Worm (Caenorhabditis elegans) whole organism, young adult: ENCODE results near the gene srg-38.

Source experiments
- B0261.1 ChIP-seq: sonication (generic microtip); optimal IDR thresholded peaks from 2 replicates; lab custom pipeline; 2016; ENCODE audit warnings: mild to moderate bottlenecking, missing genetic modification characterization, moderate library complexity, missing compliant biosample characterization
- C06A6.2 ChIP-seq: fragments of 200-800 bp; sonication (Bioruptor generic); conservative IDR thresholded peaks from 2 replicates; pipeline ENCODE4 v1.3.6; 2022; ENCODE audit warnings: missing genetic modification characterization, missing compliant biosample characterization
- K11D2.4 ChIP-seq: fragments of 200-800 bp; sonication (Bioruptor generic); IDR thresholded peaks from 2 replicates; pipeline ENCODE4 v1.3.6; 2022; ENCODE audit warnings: missing genetic modification reagents, missing genetic modification characterization, missing compliant biosample characterization
- T07F8.4 ChIP-seq: sonication (generic microtip); optimal IDR thresholded peaks from 2 replicates; lab custom pipeline; 2016; ENCODE audit warnings: mild to moderate bottlenecking, missing genetic modification characterization, moderate library complexity, missing compliant biosample characterization
- attf-3 ChIP-seq: fragments of 200-800 bp; sonication (Bioruptor generic); conservative IDR thresholded peaks from 2 replicates; pipeline ENCODE4 v1.3.6; 2022; ENCODE audit warnings: missing genetic modification reagents, missing genetic modification characterization, missing compliant biosample characterization
- ceh-27 ChIP-seq: fragments of 200-800 bp; sonication (Bioruptor generic); optimal IDR thresholded peaks from 2 replicates; lab custom pipeline; 2018; ENCODE audit warnings: mild to moderate bottlenecking, missing genetic modification characterization, moderate library complexity, missing compliant biosample characterization
- him-1 ChIP-seq: sonication (generic microtip); optimal IDR thresholded peaks from 2 replicates; lab custom pipeline; 2016; ENCODE audit warnings: missing genotype, missing genetic modification reagents, missing genetic modification characterization, missing compliant biosample characterization
- lin-35 ChIP-seq, 3 experiments: fragments of 150-350 bp in 2 of 3; sonication (generic microtip) in 1 of 3; optimal IDR thresholded peaks; 2 replicates each; lab custom pipeline; 2014 to 2018; ENCODE audit warnings: missing biosample characterization in 3 of 3, missing genetic modification characterization in 3 of 3, missing genetic modification reagents in 3 of 3
- nfya-1 ChIP-seq: sonication (generic microtip); optimal IDR thresholded peaks from 2 replicates; lab custom pipeline; 2017; ENCODE audit warnings: antibody characterized with exemption, missing compliant biosample characterization, missing genetic modification characterization, borderline replicate concordance; ENCODE audit not compliant: insufficient read depth
- nfyb-1 ChIP-seq: fragments of 200-800 bp; sonication (Bioruptor generic); IDR thresholded peaks from 2 replicates; pipeline ENCODE4 v1.3.6; 2022; ENCODE audit warnings: missing genetic modification reagents, missing genetic modification characterization, missing compliant biosample characterization
- unc-130 ChIP-seq: sonication (generic microtip); optimal IDR thresholded peaks from 2 replicates; lab custom pipeline; 2016; ENCODE audit warnings: missing genetic modification reagents, missing genetic modification characterization, missing compliant biosample characterization
- xnd-1 ChIP-seq: sonication (generic microtip); optimal IDR thresholded peaks from 2 replicates; lab custom pipeline; 2016; ENCODE audit warnings: missing genotype, missing genetic modification reagents, missing genetic modification characterization, missing compliant biosample characterization

- TF ChIP-seq lin-35 (GFP tag; optimal IDR thresholded peaks at IDR 0.05; lab: Kevin White, UChicago) (no peak), B0261.1 (tag; lab: Kevin White, UChicago) (no peak), K11D2.4 (GFP tag; lab: Robert Waterston, UW) (no peak), attf-3 (GFP tag; lab: Robert Waterston, UW) (no peak), xnd-1 (tag; lab: Kevin White, UChicago) (no peak), T07F8.4 (tag; lab: Kevin White, UChicago) (no peak), unc-130 (GFP tag; lab: Kevin White, UChicago) (no peak), nfya-1 (no peak), him-1 (tag; lab: Kevin White, UChicago) (no peak), C06A6.2 (GFP tag; lab: Robert Waterston, UW) (no peak), ceh-27 (GFP tag; lab: Kevin White, UChicago) (no peak), nfyb-1 (no peak)
These were observed 40.7 kb upstream of the srg-38 start, which contains the start of gene clc-6 for ce11 chrV:11196109-11196508.
